Fruit fly (Drosophila melanogaster) whole organism, pupa: ENCODE results near the gene CG6066.

ENCODE experiments used
- CG10348 ChIP-seq: fragments of 200-800 bp; sonication (Bioruptor generic); IDR thresholded peaks from 2 replicates; pipeline ENCODE4 v1.3.6; 2022; ENCODE audit warnings: missing biosample characterization, missing genetic modification characterization
- CG13204 ChIP-seq: fragments of 200-800 bp; sonication (Bioruptor generic); optimal IDR thresholded peaks from 2 replicates; lab custom pipeline; 2018; ENCODE audit warnings: missing biosample characterization, mild to moderate bottlenecking, missing genetic modification characterization, moderate library complexity
- CG14655 ChIP-seq: fragments of 200-800 bp; sonication (Bioruptor generic); optimal IDR thresholded peaks from 3 replicates; lab custom pipeline; 2017; ENCODE audit warnings: mild to moderate bottlenecking, missing biosample characterization, missing genetic modification reagents, missing genetic modification characterization
- CG17806 ChIP-seq: fragments of 200-800 bp; sonication (Bioruptor generic); optimal IDR thresholded peaks from 2 replicates; lab custom pipeline; 2018; ENCODE audit warnings: missing biosample characterization, mild to moderate bottlenecking, missing genetic modification characterization, moderate library complexity
- CG8301 ChIP-seq: fragments of 200-800 bp; sonication (Bioruptor generic); optimal IDR thresholded peaks from 2 replicates; lab custom pipeline; 2018; ENCODE audit warnings: missing biosample characterization, mild to moderate bottlenecking, missing genetic modification characterization
- Snoo ChIP-seq: fragments of 200-800 bp; sonication (Bioruptor generic); optimal IDR thresholded peaks from 3 replicates; lab custom pipeline; 2017; ENCODE audit warnings: missing biosample characterization, mild to moderate bottlenecking, missing genetic modification characterization, inconsistent platforms
- fd96Ca ChIP-seq: fragments of 200-800 bp; sonication (Bioruptor generic); IDR thresholded peaks from 3 replicates; pipeline ENCODE4 v1.3.6; 2022; ENCODE audit warnings: missing biosample characterization, missing genetic modification characterization
- rn ChIP-seq: fragments of 200-800 bp; sonication (Bioruptor generic); IDR thresholded peaks from 2 replicates; pipeline ENCODE4 v1.3.6; 2022; ENCODE audit warnings: missing biosample characterization, missing genetic modification characterization

DNA sequence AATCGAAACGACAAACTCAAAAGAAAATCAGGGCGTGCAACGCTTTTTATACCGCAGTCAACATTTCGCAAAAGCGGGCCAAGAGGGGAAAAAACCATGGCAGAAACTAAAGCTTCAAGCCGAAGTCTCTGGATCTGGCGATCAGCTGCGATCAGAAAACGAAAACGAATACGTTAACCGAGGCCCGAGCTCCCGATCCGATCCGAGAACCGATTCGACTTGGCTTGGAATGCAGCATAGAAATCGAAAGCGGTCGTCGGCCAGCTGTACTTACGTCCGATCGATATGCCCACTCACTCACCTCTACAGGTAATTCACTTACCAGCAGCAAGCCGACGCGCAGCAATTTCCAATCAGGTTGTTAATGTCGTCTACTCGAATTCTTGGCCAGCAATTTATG lies 25.4 kb downstream of the CG6066 start, which contains the start of gene Cpr97Eb:
- no peak for TF ChIP-seq CG14655 (GFP tag; lab: Kevin White, UChicago)
- no peak for TF ChIP-seq Snoo
- TF ChIP-seq CG10348 (GFP tag; lab: Robert Waterston, UW), result no peak
- no peak for TF ChIP-seq CG17806 (tag; lab: Kevin White, UChicago)
- no peak for TF ChIP-seq rn (GFP tag; lab: Robert Waterston, UW)
- TF ChIP-seq fd96Ca, result no peak
- no peak for TF ChIP-seq CG13204 (GFP tag; lab: Kevin White, UChicago)
- TF ChIP-seq CG8301 (tag; lab: Kevin White, UChicago), result no peak
